Worm (Caenorhabditis elegans) whole organism, late embryonic: ENCODE results near the gene F41H8.2.
"Not testable (repeated sequence)": the region's sequence is repeated elsewhere in the genome, so short reads cannot be mapped to it uniquely, and the experiment has no call there.

Experiments used
- C38D4.7 ChIP-seq: fragments of 200-800 bp; sonication (Bioruptor generic); optimal IDR thresholded peaks from 2 replicates; lab custom pipeline; 2018; ENCODE audit warnings: mild to moderate bottlenecking, missing genetic modification characterization, moderate library complexity, missing compliant biosample characterization
- F13H6.1 ChIP-seq: sonication (generic microtip); optimal IDR thresholded peaks from 2 replicates; lab custom pipeline; 2016; ENCODE audit warnings: missing genetic modification characterization, missing compliant biosample characterization
- K02D7.2 ChIP-seq: sonication (generic microtip); optimal IDR thresholded peaks from 2 replicates; lab custom pipeline; 2017; ENCODE audit warnings: mild to moderate bottlenecking, missing genetic modification characterization, missing compliant biosample characterization
- K09A11.1 ChIP-seq: sonication (generic microtip); optimal IDR thresholded peaks from 2 replicates; lab custom pipeline; 2017; ENCODE audit warnings: antibody characterized with exemption, mild to moderate bottlenecking, missing genetic modification characterization, missing compliant biosample characterization; ENCODE audit not compliant: insufficient read depth
- ahr-1 ChIP-seq: sonication (generic microtip); optimal IDR thresholded peaks from 2 replicates; lab custom pipeline; 2016; ENCODE audit warnings: missing genetic modification characterization, missing compliant biosample characterization
- ama-1 ChIP-seq: fragments of 150-350 bp; optimal IDR thresholded peaks from 2 replicates; lab custom pipeline; 2014
- ceh-18 ChIP-seq: sonication (generic microtip); optimal IDR thresholded peaks from 2 replicates; lab custom pipeline; 2016; ENCODE audit warnings: missing genetic modification characterization, missing compliant biosample characterization
- ceh-19 ChIP-seq: fragments of 200-800 bp; sonication (Bioruptor generic); optimal IDR thresholded peaks from 2 replicates; lab custom pipeline; 2018; ENCODE audit warnings: mild to moderate bottlenecking, missing genetic modification characterization, missing compliant biosample characterization
- ceh-24 ChIP-seq: sonication (generic microtip); optimal IDR thresholded peaks from 2 replicates; lab custom pipeline; 2016; ENCODE audit warnings: mild to moderate bottlenecking, missing genetic modification characterization, missing compliant biosample characterization
- ceh-30 ChIP-seq: fragments of 150-350 bp; optimal IDR thresholded peaks from 2 replicates; lab custom pipeline; 2014; ENCODE audit warnings: missing biosample characterization, missing genetic modification characterization
- ceh-34 ChIP-seq: sonication (generic microtip); optimal IDR thresholded peaks from 2 replicates; lab custom pipeline; 2016; ENCODE audit warnings: mild to moderate bottlenecking, missing genetic modification characterization, missing compliant biosample characterization
- ceh-48 ChIP-seq: sonication (generic microtip); optimal IDR thresholded peaks from 2 replicates; lab custom pipeline; 2016; ENCODE audit warnings: missing genetic modification characterization, inconsistent platforms, missing compliant biosample characterization
- ceh-6 ChIP-seq: fragments of 200-800 bp; sonication (Bioruptor generic); optimal IDR thresholded peaks from 2 replicates; lab custom pipeline; 2018; ENCODE audit warnings: mild to moderate bottlenecking, missing genetic modification characterization, missing compliant biosample characterization
- eyg-1 ChIP-seq: sonication (generic microtip); optimal IDR thresholded peaks from 2 replicates; lab custom pipeline; 2016; ENCODE audit warnings: missing genotype, missing genetic modification characterization, missing compliant biosample characterization
- fkh-10 ChIP-seq: fragments of 150-350 bp; optimal IDR thresholded peaks from 2 replicates; lab custom pipeline; 2014; ENCODE audit warnings: missing biosample characterization, missing genetic modification reagents, missing genetic modification characterization
- gmeb-2 ChIP-seq: sonication (generic microtip); optimal IDR thresholded peaks from 2 replicates; lab custom pipeline; 2016; ENCODE audit warnings: missing genetic modification characterization, inconsistent platforms, missing compliant biosample characterization
- hlh-13 ChIP-seq: fragments of 200-800 bp; sonication (Bioruptor generic); optimal IDR thresholded peaks from 2 replicates; lab custom pipeline; 2018; ENCODE audit warnings: mild to moderate bottlenecking, missing genetic modification characterization, missing compliant biosample characterization
- hlh-8 ChIP-seq: sonication (generic microtip); optimal IDR thresholded peaks from 2 replicates; lab custom pipeline; 2016; ENCODE audit warnings: missing genotype, missing genetic modification characterization, missing compliant biosample characterization
- lim-6 ChIP-seq: sonication (generic microtip); optimal IDR thresholded peaks from 2 replicates; lab custom pipeline; 2016; ENCODE audit warnings: missing genetic modification characterization, missing compliant biosample characterization
- lin-11 ChIP-seq: fragments of 200-800 bp; sonication (Bioruptor generic); optimal IDR thresholded peaks from 2 replicates; lab custom pipeline; 2018; ENCODE audit warnings: mild to moderate bottlenecking, missing genetic modification characterization, missing compliant biosample characterization
- nfya-1 ChIP-seq: sonication (generic microtip); optimal IDR thresholded peaks from 2 replicates; lab custom pipeline; 2017; ENCODE audit warnings: missing genetic modification characterization, mild to moderate bottlenecking, missing compliant biosample characterization, antibody characterized with exemption, moderate library complexity
- nhr-11 ChIP-seq: fragments of 150-350 bp; optimal IDR thresholded peaks from 2 replicates; lab custom pipeline; 2014; ENCODE audit warnings: missing biosample characterization, missing genetic modification characterization
- npax-4 ChIP-seq: sonication (generic microtip); optimal IDR thresholded peaks from 2 replicates; lab custom pipeline; 2016; ENCODE audit warnings: missing genetic modification characterization, missing compliant biosample characterization
- odd-2 ChIP-seq: sonication (generic microtip); optimal IDR thresholded peaks from 2 replicates; lab custom pipeline; 2017; ENCODE audit warnings: antibody characterized with exemption, mild to moderate bottlenecking, missing genetic modification characterization, missing compliant biosample characterization
- pag-3 ChIP-seq: sonication (generic microtip); optimal IDR thresholded peaks from 2 replicates; lab custom pipeline; 2016; ENCODE audit warnings: missing compliant biosample characterization, missing genetic modification characterization, borderline replicate concordance
- pax-1 ChIP-seq: fragments of 150-350 bp; optimal IDR thresholded peaks from 2 replicates; lab custom pipeline; 2014; ENCODE audit warnings: missing biosample characterization, missing genetic modification characterization
- pqm-1 ChIP-seq: sonication (generic microtip); optimal IDR thresholded peaks from 2 replicates; lab custom pipeline; 2016; ENCODE audit warnings: missing genetic modification characterization, missing compliant biosample characterization
- pros-1 ChIP-seq: fragments of 150-350 bp; optimal IDR thresholded peaks from 2 replicates; lab custom pipeline; 2014; ENCODE audit warnings: missing biosample characterization, missing genetic modification reagents, missing genetic modification characterization
- rnt-1 ChIP-seq: sonication (generic microtip); optimal IDR thresholded peaks from 2 replicates; lab custom pipeline; 2016; ENCODE audit warnings: missing genetic modification characterization, missing compliant biosample characterization
- sdc-2 ChIP-seq: sonication (generic microtip); optimal IDR thresholded peaks from 2 replicates; lab custom pipeline; 2016; ENCODE audit warnings: missing genotype, missing genetic modification characterization, missing compliant biosample characterization
- sox-2 ChIP-seq: fragments of 200-800 bp; sonication (Bioruptor generic); IDR thresholded peaks from 2 replicates; pipeline ENCODE4 v1.3.6; 2022; ENCODE audit warnings: missing genetic modification reagents, missing genetic modification characterization, missing compliant biosample characterization
- sox-4 ChIP-seq: sonication (generic microtip); optimal IDR thresholded peaks from 2 replicates; lab custom pipeline; 2017; ENCODE audit warnings: mild to moderate bottlenecking, missing genetic modification characterization, inconsistent platforms, missing compliant biosample characterization
- tbx-7 ChIP-seq: sonication (generic microtip); optimal IDR thresholded peaks from 2 replicates; lab custom pipeline; 2016; ENCODE audit warnings: missing genotype, missing genetic modification characterization, missing compliant biosample characterization
- ttx-3 ChIP-seq: sonication (generic microtip); optimal IDR thresholded peaks from 2 replicates; lab custom pipeline; 2016; ENCODE audit warnings: missing genetic modification reagents, missing genetic modification characterization, missing compliant biosample characterization
- unc-3 ChIP-seq, 2 experiments: fragments of 200-800 bp in 1 of 2; sonication (Bioruptor generic) in 1 of 2; sonication (generic microtip) in 1 of 2; conservative IDR thresholded peaks in 1 of 2; optimal IDR thresholded peaks in 1 of 2; 2 replicates each; pipeline versions ENCODE4 v1.3.6 to Lab custom; 2016 to 2022; ENCODE audit warnings: missing compliant biosample characterization in 2 of 2, missing genetic modification characterization in 2 of 2, missing genetic modification reagents in 1 of 2
- unc-86 ChIP-seq: sonication (generic microtip); optimal IDR thresholded peaks from 2 replicates; lab custom pipeline; 2016; ENCODE audit warnings: missing genetic modification characterization, missing compliant biosample characterization

The F41H8.2 gene

ce11 chrV:838984-839471, 12.8 kb downstream of the F41H8.2 start, which contains the start of the genes K09C6.7 and K09C6.10:
TSS of gene K09C6.7 (minus strand) at chrV:839084.
TSS of gene K09C6.10 (plus strand) at chrV:839421.
- not testable (repeated sequence) for TF ChIP-seq unc-3 (GFP tag; conservative IDR thresholded peaks at IDR 0.05; lab: Robert Waterston, UW); unc-3 (tag; optimal IDR thresholded peaks at IDR 0.05; lab: Kevin White, UChicago); ceh-48; pag-3

DNA sequence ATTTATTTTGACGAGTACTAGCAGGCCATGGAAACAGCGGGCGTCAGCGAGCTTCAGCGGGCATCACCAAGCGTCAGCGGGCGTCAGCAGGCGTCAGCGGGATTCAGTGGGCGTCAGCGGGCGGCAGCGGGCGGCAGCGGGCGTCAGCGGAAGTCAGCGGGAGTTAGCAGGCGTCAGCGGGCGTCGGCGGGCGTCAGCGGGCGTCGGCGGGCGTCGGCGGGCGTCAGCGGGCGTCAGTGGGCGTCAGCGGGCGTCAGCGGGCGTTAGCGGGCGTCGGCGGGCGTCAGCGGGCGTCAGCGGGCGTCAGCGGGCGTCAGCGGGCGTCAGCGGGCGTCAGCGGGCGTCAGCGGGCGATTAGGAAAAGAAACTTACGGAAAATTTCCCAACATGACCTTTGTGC, 16.4 kb downstream of the F41H8.2 start:
- no peak for TF ChIP-seq sox-4 (tag; lab: Kevin White, UChicago)
- no peak for TF ChIP-seq gmeb-2 (tag; lab: Kevin White, UChicago)
- TF ChIP-seq lim-6 (tag; lab: Kevin White, UChicago) = no peak
- TF ChIP-seq lin-11 (tag; lab: Kevin White, UChicago) = no peak
- TF ChIP-seq ttx-3 (tag; lab: Kevin White, UChicago) = no peak
- TF ChIP-seq hlh-8 = no peak
- no peak for TF ChIP-seq hlh-13 (GFP tag; lab: Kevin White, UChicago)
- TF ChIP-seq ceh-19 = no peak
- no peak for TF ChIP-seq ama-1
- no peak for TF ChIP-seq sdc-2 (tag; lab: Kevin White, UChicago)
- TF ChIP-seq pqm-1 (tag; lab: Kevin White, UChicago) = no peak

ce11 chrV:843118-843517, 16.9 kb downstream of the F41H8.2 start, which contains the start of gene K09C6.8:
TSS of gene K09C6.8 (minus strand) at chrV:843218.
- not testable (repeated sequence) for TF ChIP-seq pag-3; nfya-1; npax-4 (tag; lab: Kevin White, UChicago)
- TF ChIP-seq, all 69 proteins: peak for 0; not testable (repeated sequence) for 69

DNA sequence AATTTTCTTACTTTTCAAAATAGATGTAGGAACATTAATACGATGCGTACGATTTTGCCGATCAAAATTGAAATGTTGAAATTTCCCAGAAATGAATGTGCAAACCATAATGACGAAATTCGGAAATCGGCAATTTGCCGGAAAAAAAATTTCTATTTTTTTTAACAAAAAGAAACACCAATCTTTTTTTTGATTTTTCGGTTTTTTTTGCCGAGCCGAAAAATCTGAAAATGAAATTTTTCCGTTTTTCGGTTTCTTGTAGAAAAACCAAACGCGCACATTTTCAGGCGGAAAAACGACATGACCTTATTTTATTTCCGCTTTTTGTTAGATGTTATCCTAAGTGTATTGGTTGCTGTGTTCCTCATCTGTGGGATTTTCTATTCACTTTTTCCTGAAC, 21.3 kb downstream of the F41H8.2 start, which contains the start of gene srbc-13:
srbc-13 (plus strand) TSS at position 301 of the 400 bp plus-strand sequence.
- TF ChIP-seq lim-6 (tag; lab: Kevin White, UChicago) = no peak
- no peak for TF ChIP-seq fkh-10 (GFP tag; lab: Kevin White, UChicago)
- TF ChIP-seq ceh-30 = no peak
- no peak for TF ChIP-seq ceh-24

ce11 chrV:849042-849441, 22.8 kb downstream of the F41H8.2 start:
- TF ChIP-seq ttx-3 (tag; lab: Kevin White, UChicago) = no peak
- no peak for TF ChIP-seq lim-6 (tag; lab: Kevin White, UChicago)
- TF ChIP-seq pros-1 (tag; lab: Kevin White, UChicago) = no peak
- TF ChIP-seq ceh-24 = no peak
- TF ChIP-seq pag-3 = no peak
- no peak for TF ChIP-seq C38D4.7 (GFP tag; lab: Kevin White, UChicago)
- no peak for TF ChIP-seq ahr-1 (tag; lab: Kevin White, UChicago)
- TF ChIP-seq tbx-7 (tag; lab: Kevin White, UChicago) = no peak
- no peak for TF ChIP-seq F13H6.1 (tag; lab: Kevin White, UChicago)
- TF ChIP-seq ceh-18 (tag; lab: Kevin White, UChicago) = no peak
- no peak for TF ChIP-seq K02D7.2 (tag; lab: Kevin White, UChicago)
- no peak for TF ChIP-seq eyg-1
- TF ChIP-seq gmeb-2 (tag; lab: Kevin White, UChicago) = no peak

DNA sequence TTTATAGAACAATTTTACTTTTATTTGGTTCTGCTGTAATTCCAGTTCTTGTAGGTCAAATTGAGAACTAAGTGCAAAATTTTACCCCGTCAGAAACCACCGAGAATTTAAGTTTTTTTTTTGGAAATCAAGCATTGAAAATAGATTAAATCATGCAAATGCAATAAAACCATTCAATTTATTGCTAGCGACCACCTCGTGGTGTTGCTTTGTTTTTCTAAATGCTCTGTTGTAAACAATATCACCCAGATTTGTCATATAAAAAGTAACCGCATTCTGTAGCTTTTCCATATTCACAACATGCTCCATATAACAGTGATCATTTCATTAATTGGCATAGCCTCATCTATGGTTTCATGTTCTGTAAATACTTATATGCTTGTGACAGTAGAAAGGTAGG, 23.3 kb downstream of the F41H8.2 start, which contains the start of gene srbc-12:
srbc-12 (plus strand) TSS at position 301 of the 400 bp plus-strand sequence.
- TF ChIP-seq K09A11.1 (tag; lab: Kevin White, UChicago) (no peak), odd-2 (no peak), nhr-11 (tag; lab: Kevin White, UChicago) (no peak), sox-2 (GFP tag; lab: Robert Waterston, UW) (no peak), unc-86 (tag; lab: Kevin White, UChicago) (no peak), lim-6 (tag; lab: Kevin White, UChicago) (no peak), ceh-30 (no peak), ceh-34 (tag; lab: Kevin White, UChicago) (no peak), rnt-1 (tag; lab: Kevin White, UChicago) (no peak), ceh-6 (GFP tag; lab: Kevin White, UChicago) (no peak), ahr-1 (tag; lab: Kevin White, UChicago) (no peak), fkh-10 (GFP tag; lab: Kevin White, UChicago) (no peak), lin-11 (tag; lab: Kevin White, UChicago) (no peak), pax-1 (tag; lab: Kevin White, UChicago) (no peak), gmeb-2 (tag; lab: Kevin White, UChicago) (no peak), nfya-1 (no peak)
